Worm (Caenorhabditis elegans) whole organism, midembryonic: ENCODE results near the gene lin-3.

Experiments used
- T22C8.4 ChIP-seq: fragments of 200-800 bp; sonication (Bioruptor generic); IDR thresholded peaks from 2 replicates; pipeline ENCODE4 v1.3.6; 2022; ENCODE audit warnings: missing genetic modification characterization, missing compliant biosample characterization
- cog-1 ChIP-seq: sonication (generic microtip); optimal IDR thresholded peaks from 2 replicates; lab custom pipeline; 2016; ENCODE audit warnings: missing genetic modification characterization, missing compliant biosample characterization
- flt-1 ChIP-seq: fragments of 200-800 bp; sonication (Bioruptor generic); IDR thresholded peaks from 2 replicates; pipeline ENCODE4 v1.3.6; 2022; ENCODE audit warnings: missing genetic modification characterization, missing compliant biosample characterization
- klf-2 ChIP-seq: fragments of 200-800 bp; sonication (Bioruptor generic); conservative IDR thresholded peaks from 2 replicates; pipeline ENCODE4 v1.3.6; 2022; ENCODE audit warnings: missing genetic modification reagents, missing genetic modification characterization, missing compliant biosample characterization
- med-1 ChIP-seq: sonication (generic microtip); optimal IDR thresholded peaks from 2 replicates; lab custom pipeline; 2017; ENCODE audit warnings: missing genetic modification characterization, mild to moderate bottlenecking, missing compliant biosample characterization, antibody characterized with exemption, missing genetic modification reagents; ENCODE audit not compliant: insufficient read depth
- ref-1 ChIP-seq: fragments of 200-800 bp; sonication (Bioruptor generic); conservative IDR thresholded peaks from 2 replicates; pipeline ENCODE4 v1.3.6; 2022; ENCODE audit warnings: missing genetic modification reagents, missing genetic modification characterization, missing compliant biosample characterization
- tab-1 ChIP-seq: fragments of 200-800 bp; sonication (Bioruptor generic); IDR thresholded peaks from 2 replicates; pipeline ENCODE4 v1.3.6; 2022; ENCODE audit warnings: missing genetic modification characterization, missing compliant biosample characterization
- ztf-23 ChIP-seq: fragments of 200-800 bp; sonication (Bioruptor generic); IDR thresholded peaks from 2 replicates; pipeline ENCODE4 v1.3.6; 2022; ENCODE audit warnings: missing genetic modification reagents, missing genetic modification characterization, missing compliant biosample characterization
- ztf-29 ChIP-seq: fragments of 200-800 bp; sonication (Bioruptor generic); IDR thresholded peaks from 2 replicates; pipeline ENCODE4 v1.3.6; 2022; ENCODE audit warnings: missing genetic modification reagents, missing genetic modification characterization, missing compliant biosample characterization

ce11 chrIV:11031640-11032039 is 22.5 kb upstream of the lin-3 start:
- TF ChIP-seq T22C8.4 = no peak
- TF ChIP-seq tab-1 (GFP tag; lab: Robert Waterston, UW) = no peak
- no peak for TF ChIP-seq klf-2 (GFP tag; lab: Robert Waterston, UW)
- no peak for TF ChIP-seq ztf-29 (GFP tag; lab: Robert Waterston, UW)
- no peak for TF ChIP-seq cog-1 (tag; lab: Kevin White, UChicago)
- no peak for TF ChIP-seq ztf-23 (GFP tag; lab: Robert Waterston, UW)
- no peak for TF ChIP-seq med-1 (GFP tag; lab: Kevin White, UChicago)
- no peak for TF ChIP-seq flt-1 (GFP tag; lab: Robert Waterston, UW)
- no peak for TF ChIP-seq ref-1 (GFP tag; lab: Robert Waterston, UW)
